Worm (Caenorhabditis elegans) whole organism, L2 larva: ENCODE data around the gene F09A5.2.

ENCODE experiments used
- elt-3 ChIP-seq: sonication (generic microtip); optimal IDR thresholded peaks from 2 replicates; lab custom pipeline; 2017; ENCODE audit warnings: missing biosample characterization, missing genetic modification characterization
- fos-1 ChIP-seq: fragments of 150-350 bp; optimal IDR thresholded peaks from 2 replicates; lab custom pipeline; 2014; ENCODE audit warnings: missing biosample characterization, missing genetic modification characterization
- lin-39 ChIP-seq: fragments of 150-350 bp; optimal IDR thresholded peaks from 2 replicates; lab custom pipeline; 2014; ENCODE audit warnings: missing biosample characterization, missing genetic modification reagents, missing genetic modification characterization
- nhr-6 ChIP-seq: fragments of 150-350 bp; optimal IDR thresholded peaks from 2 replicates; lab custom pipeline; 2014; ENCODE audit warnings: missing biosample characterization, missing genetic modification characterization
- nhr-77 ChIP-seq: fragments of 150-350 bp; optimal IDR thresholded peaks from 2 replicates; lab custom pipeline; 2014; ENCODE audit warnings: missing biosample characterization, missing genetic modification characterization
- skn-1 ChIP-seq: sonication (generic microtip); optimal IDR thresholded peaks from 2 replicates; lab custom pipeline; 2017; ENCODE audit warnings: missing biosample characterization, missing genetic modification characterization
- unc-55 ChIP-seq: fragments of 150-350 bp; sonication (generic microtip); optimal IDR thresholded peaks from 3 replicates; lab custom pipeline; 2014; ENCODE audit warnings: missing biosample characterization, missing genetic modification reagents, missing genetic modification characterization
- ztf-1 ChIP-seq: fragments of 200-800 bp; sonication (Bioruptor generic); conservative IDR thresholded peaks from 2 replicates; pipeline ENCODE4 v1.3.6; 2022; ENCODE audit warnings: missing genetic modification characterization, missing compliant biosample characterization

- TF ChIP-seq elt-3 = no peak
- no peak for TF ChIP-seq unc-55 (GFP tag; lab: Kevin White, UChicago)
- TF ChIP-seq lin-39 = no peak
- no peak for TF ChIP-seq skn-1
- TF ChIP-seq ztf-1 (GFP tag; lab: Robert Waterston, UW) = no peak
- TF ChIP-seq nhr-6 (tag; lab: Kevin White, UChicago) = no peak
- TF ChIP-seq nhr-77 (tag; lab: Kevin White, UChicago) = no peak
- no peak for TF ChIP-seq fos-1 (tag; lab: Kevin White, UChicago)
Observed at ce11 chrX:13115694-13116093, 19.2 kb upstream of the F09A5.2 start.
